Worm (Caenorhabditis elegans): Measurements from ENCODE around the gene R02F11.9.

Gene R02F11.9

DNA sequence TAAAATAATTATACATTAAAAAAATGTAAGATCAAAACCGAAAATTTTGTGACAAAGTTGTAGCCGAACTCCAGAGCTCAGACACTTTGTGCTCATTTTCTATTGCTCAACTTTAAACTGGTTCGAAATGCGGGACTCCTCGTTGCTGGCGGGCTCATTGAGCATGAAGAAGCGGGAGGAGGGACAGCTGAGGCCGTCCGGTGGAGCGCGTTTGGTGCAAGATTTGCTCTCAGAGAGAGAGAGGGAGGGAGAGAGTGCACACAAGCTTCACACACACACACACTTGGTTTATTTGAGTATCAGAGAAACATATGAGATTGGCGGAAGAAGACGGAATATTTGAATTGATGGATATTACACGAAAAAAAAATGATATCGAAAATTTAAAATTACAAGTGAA lies 23.4 kb downstream of the R02F11.9 start (continued):
- TF ChIP-seq snpc-4 (tag; optimal IDR thresholded peaks at IDR 0.05) (no peak), skn-1 (tag; optimal IDR thresholded peaks at IDR 0.05) (peak; percentile 27), nhr-84 (tag; optimal IDR thresholded peaks at IDR 0.05) (no peak), unc-62 (GFP tag; optimal IDR thresholded peaks at IDR 0.05) (no peak), C34B4.2 (tag; optimal IDR thresholded peaks at IDR 0.05) (no peak), egl-27 (tag; optimal IDR thresholded peaks at IDR 0.05) (no peak), unc-30 (tag; optimal IDR thresholded peaks at IDR 0.05) (no peak), jun-1 (tag; optimal IDR thresholded peaks at IDR 0.05) (no peak), nhr-90 (tag; optimal IDR thresholded peaks at IDR 0.05; ENCODE audit: poor library complexity) (no peak), lir-3 (tag; optimal IDR thresholded peaks at IDR 0.05; ENCODE audit: poor library complexity) (no peak), lsy-2 (tag; optimal IDR thresholded peaks at IDR 0.05) (peak in 1 of 2 experiments; percentile 65), nhr-71 (tag; optimal IDR thresholded peaks at IDR 0.05) (peak; percentile 58), nhr-85 (tag) (no peak), egl-13 (tag; optimal IDR thresholded peaks at IDR 0.05) (peak; percentile 32), lin-39 (tag; optimal IDR thresholded peaks at IDR 0.05) (no peak), aly-2 (tag; optimal IDR thresholded peaks at IDR 0.05) (peak; percentile 14), nhr-12 (tag; optimal IDR thresholded peaks at IDR 0.05) (no peak), efl-1 (optimal IDR thresholded peaks at IDR 0.05) (peak; percentile 41 to 51), efl-1 (GFP tag; optimal IDR thresholded peaks at IDR 0.05 in 1 of 2) (peak; percentile 42 to 80), unc-98 (GFP tag; IDR thresholded peaks at IDR 0.05) (no peak), blmp-1 (tag; optimal IDR thresholded peaks at IDR 0.05) (no peak), ceh-90 (tag; optimal IDR thresholded peaks at IDR 0.05) (no peak), lin-13 (GFP tag; optimal IDR thresholded peaks at IDR 0.05) (no peak), pag-3 (tag; optimal IDR thresholded peaks at IDR 0.05; ENCODE audit: borderline replicate concordance, insufficient read depth) (no peak), snu-23 (GFP tag; optimal IDR thresholded peaks at IDR 0.05) (peak; percentile 55), fkh-4 (tag; optimal IDR thresholded peaks at IDR 0.05; ENCODE audit: borderline replicate concordance) (no peak), ceh-63 (GFP tag; optimal IDR thresholded peaks at IDR 0.05) (no peak), lin-14 (GFP tag; optimal IDR thresholded peaks at IDR 0.05) (peak; percentile 85), swsn-7 (tag; optimal IDR thresholded peaks at IDR 0.05) (peak; percentile 42), sup-37 (GFP tag; optimal IDR thresholded peaks at IDR 0.05) (no peak), nhr-11 (tag; optimal IDR thresholded peaks at IDR 0.05) (no peak), pqm-1 (tag; optimal IDR thresholded peaks at IDR 0.05) (no peak), C16A3.4 (tag; optimal IDR thresholded peaks at IDR 0.05) (no peak), hpl-2 (GFP tag; optimal IDR thresholded peaks at IDR 0.05) (no peak), lin-35 (GFP tag; optimal IDR thresholded peaks at IDR 0.05) (peak in 1 of 2 experiments; percentile 62), xbp-1 (tag; optimal IDR thresholded peaks at IDR 0.05) (peak; percentile 1), irx-1 (tag; optimal IDR thresholded peaks at IDR 0.05) (no peak), grh-1 (GFP tag; IDR thresholded peaks at IDR 0.05) (no peak), mdl-1 (tag; optimal IDR thresholded peaks at IDR 0.05) (no peak), unc-130 (tag; optimal IDR thresholded peaks at IDR 0.05) (no peak), lin-15B (tag; optimal IDR thresholded peaks at IDR 0.05) (peak; percentile 47), tbx-2 (tag; optimal IDR thresholded peaks at IDR 0.05) (no peak), unc-86 (tag; optimal IDR thresholded peaks at IDR 0.05) (peak; percentile 19), ztf-11 (tag; optimal IDR thresholded peaks at IDR 0.05) (no peak), vab-15 (tag; optimal IDR thresholded peaks at IDR 0.05) (no peak), elt-3 (tag; optimal IDR thresholded peaks at IDR 0.05) (no peak), zip-4 (GFP tag; optimal IDR thresholded peaks at IDR 0.05) (no peak), nhr-19 (GFP tag; conservative IDR thresholded peaks at IDR 0.05) (no peak; the same call in 1 of the 2 replicates), efl-3 (GFP tag; optimal IDR thresholded peaks at IDR 0.05) (no peak), ceh-82 (tag; optimal IDR thresholded peaks at IDR 0.05) (peak in 2 of 3 experiments; percentile 13 to 65), nhr-77 (tag; optimal IDR thresholded peaks at IDR 0.05) (no peak), tlp-1 (tag; optimal IDR thresholded peaks at IDR 0.05) (no peak), ama-1 (optimal IDR thresholded peaks at IDR 0.05) (no peak), nhr-76 (tag; optimal IDR thresholded peaks at IDR 0.05) (no peak)

All from whole organism, L1 larva.